Fruit fly (Drosophila melanogaster): ENCODE results near the gene CG18557.

DNA sequence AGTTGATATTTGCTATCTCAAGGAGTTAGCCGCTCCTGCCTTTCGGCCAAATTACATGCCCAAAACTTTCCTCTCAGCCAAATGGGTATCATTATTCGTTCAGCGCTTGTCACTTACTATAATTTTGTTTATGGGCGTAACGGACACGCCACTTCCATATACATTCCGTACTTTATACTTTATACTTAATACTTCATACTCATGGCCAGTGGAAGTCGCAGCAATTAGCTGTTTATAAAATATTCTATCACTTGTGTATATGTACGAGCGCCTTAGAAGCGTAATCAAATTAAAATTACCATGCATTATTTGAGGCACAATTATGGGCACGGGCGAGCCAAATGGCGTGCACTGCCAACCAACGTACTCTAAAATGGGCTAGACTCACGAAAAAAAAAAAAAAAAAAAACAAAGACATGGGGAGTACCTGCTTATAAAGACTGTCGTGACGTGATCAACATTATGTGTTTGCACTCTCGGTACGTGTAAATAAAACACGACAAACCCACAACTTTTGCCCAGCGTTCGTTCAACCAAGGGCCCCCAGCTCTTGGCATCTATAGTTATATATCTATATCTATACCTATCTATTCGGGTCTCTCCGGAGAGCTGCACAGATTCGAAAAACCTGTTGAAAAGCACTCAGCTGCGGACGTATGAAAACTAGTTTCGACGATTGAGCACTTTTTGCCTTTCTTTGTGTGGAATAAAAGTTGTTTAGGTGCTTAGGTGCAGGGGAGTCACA lies 15.8 kb upstream of the CG18557 start:
- TF ChIP-seq CG31627 (GFP tag; optimal IDR thresholded peaks at IDR 0.05) (no peak), Lpt (GFP tag; optimal IDR thresholded peaks at IDR 0.05) (no peak), CG15336 (GFP tag; IDR thresholded peaks at IDR 0.05) (no peak), Sox15 (GFP tag; optimal IDR thresholded peaks at IDR 0.05) (no peak)
